Worm (Caenorhabditis elegans): ENCODE data around the gene dct-18.

DNA sequence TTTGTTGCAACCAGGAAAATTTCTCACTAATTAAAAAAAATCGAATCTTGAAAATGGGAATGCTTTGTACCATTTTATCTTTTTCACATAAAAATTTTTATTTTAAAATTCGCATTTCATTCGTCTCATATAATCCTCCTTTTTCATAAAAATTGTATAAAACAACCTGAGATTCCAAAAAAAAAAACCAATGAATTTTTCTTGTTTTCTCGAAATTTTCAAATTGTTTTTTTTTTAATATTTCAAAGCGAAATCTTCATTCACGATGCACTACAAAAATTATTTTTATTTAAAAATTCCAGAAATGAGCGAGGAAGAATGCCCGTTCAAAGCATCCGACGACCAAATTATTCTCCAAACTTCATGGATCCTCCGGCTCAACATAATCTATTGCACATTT, 46.7 kb upstream of the dct-18 start, which contains the start of gene sra-14:
- no peak for TF ChIP-seq pqm-1 (tag; optimal IDR thresholded peaks at IDR 0.05)
- TF ChIP-seq nhr-12 (tag; optimal IDR thresholded peaks at IDR 0.05) = no peak
- no peak for TF ChIP-seq daf-12 (tag; optimal IDR thresholded peaks at IDR 0.05)
- TF ChIP-seq snpc-4 (tag; optimal IDR thresholded peaks at IDR 0.05) = no peak
- no peak for TF ChIP-seq mdl-1 (tag; optimal IDR thresholded peaks at IDR 0.05)
- TF ChIP-seq lin-39 (tag; optimal IDR thresholded peaks at IDR 0.05) = no peak
- TF ChIP-seq jun-1 (tag; optimal IDR thresholded peaks at IDR 0.05) = no peak
- no peak for TF ChIP-seq zag-1 (tag; optimal IDR thresholded peaks at IDR 0.05)
- TF ChIP-seq nfya-1 (tag; optimal IDR thresholded peaks at IDR 0.05; ENCODE audit: insufficient read depth) = no peak
